Fruit fly (Drosophila melanogaster) whole organism: Measurements from ENCODE around the gene Larp4B.

Source experiments
- CG8478 ChIP-seq: fragments of >200 bp; optimal IDR thresholded peaks from 2 replicates; lab custom pipeline; 2018; ENCODE audit warnings: inconsistent platforms
- Dll ChIP-seq: fragments of >200 bp; optimal IDR thresholded peaks from 2 replicates; lab custom pipeline; 2017
- EcR ChIP-seq, 2 experiments: fragments of >200 bp; optimal IDR thresholded peaks; 2 replicates each; lab custom pipeline; 2017; ENCODE audit warnings: missing biosample characterization in 2 of 2, missing genetic modification characterization in 2 of 2, missing genetic modification reagents in 2 of 2
- pan ChIP-seq: fragments of >200 bp; optimal IDR thresholded peaks from 2 replicates; lab custom pipeline; 2017
- psq ChIP-seq: fragments of >200 bp; optimal IDR thresholded peaks from 2 replicates; lab custom pipeline; 2017
- usp ChIP-seq: fragments of >200 bp; optimal IDR thresholded peaks from 2 replicates; lab custom pipeline; 2017; ENCODE audit warnings: missing biosample characterization, missing genetic modification characterization, mixed read lengths

Gene Larp4B

dm6 chr3L:3225769-3226457 is 1.3 kb downstream of the Larp4B start:
- peak; percentile 99 for TF ChIP-seq Dll
- peak; percentile 53 for TF ChIP-seq CG8478 (lab: Kevin White, UChicago)
- TF ChIP-seq pan (lab: Kevin White, UChicago), result no peak

DNA sequence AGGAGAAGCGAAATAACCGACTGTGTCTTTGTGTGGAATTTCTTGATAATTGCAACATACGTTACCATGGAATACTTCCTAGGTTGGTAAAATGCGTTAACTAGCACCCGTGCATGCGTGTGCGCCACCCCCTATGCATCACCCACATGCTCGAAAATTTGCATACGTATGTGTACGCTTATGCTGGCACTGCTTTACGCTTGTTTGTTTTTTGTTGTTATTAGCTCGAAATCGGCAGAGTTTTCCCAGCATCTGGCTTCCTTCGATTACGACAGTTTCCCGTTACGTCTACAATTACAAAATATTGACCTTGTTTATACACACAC is 1.8 kb downstream of the Larp4B start:
- TF ChIP-seq psq, result no peak
- TF ChIP-seq Dll, result no peak
- TF ChIP-seq EcR (GFP tag; optimal IDR thresholded peaks at IDR 0.05; lab: Kevin White, UChicago), result no peak
- no peak for TF ChIP-seq CG8478 (lab: Kevin White, UChicago)
- no peak for TF ChIP-seq usp (GFP tag; lab: Kevin White, UChicago)
- no peak for TF ChIP-seq pan (lab: Kevin White, UChicago)

dm6 chr3L:3236319-3236718 is 11.7 kb downstream of the Larp4B start:
- no peak for TF ChIP-seq psq
- TF ChIP-seq EcR (GFP tag; optimal IDR thresholded peaks at IDR 0.05; lab: Kevin White, UChicago), result no peak

dm6 chr3L:3239033-3239752 is 14.6 kb downstream of the Larp4B start, which contains the start of gene CG17746:
CG17746 (minus strand) TSS chr3L:3239578.
- TF ChIP-seq CG8478 (lab: Kevin White, UChicago) (no peak), EcR (GFP tag; optimal IDR thresholded peaks at IDR 0.05; lab: Kevin White, UChicago) (no peak), psq (no peak), usp (GFP tag; lab: Kevin White, UChicago) (no peak), pan (lab: Kevin White, UChicago) (no peak), Dll (no peak)

DNA sequence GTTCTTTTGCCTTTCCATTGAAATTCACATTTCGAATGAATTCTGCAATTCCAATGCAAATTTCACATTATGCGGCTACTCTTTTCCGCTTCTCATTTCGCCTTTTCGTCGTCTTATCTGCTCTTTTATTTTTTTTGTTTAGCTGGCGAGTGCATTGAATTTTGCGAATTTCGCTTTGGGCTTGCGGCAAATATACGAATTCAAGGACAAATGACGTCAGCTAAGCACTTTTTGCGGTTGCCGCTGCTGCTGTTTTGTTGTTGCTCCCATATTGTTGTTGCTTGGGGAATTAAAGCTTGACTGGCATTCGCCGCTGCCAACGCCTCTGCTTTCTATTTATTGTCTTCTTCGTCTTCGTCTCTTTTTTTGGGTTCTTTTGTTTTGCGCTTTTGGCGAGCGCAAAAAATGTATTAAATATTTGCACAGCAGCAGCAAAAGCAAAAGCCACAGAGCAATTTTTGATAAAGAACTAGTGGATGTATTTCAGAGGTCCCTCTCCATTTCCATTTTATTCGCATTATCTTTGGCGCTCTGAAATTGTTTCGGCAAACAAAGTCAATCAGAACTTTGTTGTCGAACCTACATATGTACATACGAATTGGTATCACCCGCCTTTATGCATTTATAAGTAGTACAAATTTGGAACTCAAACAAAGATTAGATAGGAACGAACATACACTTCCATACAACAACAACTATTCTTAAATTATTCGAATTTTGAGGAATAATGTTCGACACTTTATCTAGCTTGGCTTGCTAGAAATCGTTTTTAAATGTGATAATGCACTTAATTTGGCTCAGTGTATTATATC is 15.4 kb downstream of the Larp4B start:
- TF ChIP-seq usp (GFP tag; lab: Kevin White, UChicago) (no peak), CG8478 (lab: Kevin White, UChicago) (no peak), psq (no peak), EcR (GFP tag; optimal IDR thresholded peaks at IDR 0.05; lab: Kevin White, UChicago) (no peak), pan (lab: Kevin White, UChicago) (no peak)

- TF ChIP-seq usp (GFP tag; lab: Kevin White, UChicago), result no peak
Observed at dm6 chr3L:3240597-3241367, 16.1 kb downstream of the Larp4B start.

DNA sequence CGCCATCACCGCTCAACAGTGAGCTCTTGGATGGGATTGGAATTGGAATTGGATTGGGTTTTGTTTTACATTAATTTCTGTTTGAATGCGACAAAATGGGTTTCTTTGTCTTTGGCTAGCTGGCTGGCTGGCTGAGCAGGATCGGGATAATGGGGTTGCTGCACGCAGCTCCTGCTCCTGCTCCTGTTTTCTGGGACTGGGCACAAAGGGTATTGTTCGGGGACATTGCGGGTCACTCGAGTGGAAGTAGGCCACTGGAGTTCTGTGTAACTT is 16.7 kb downstream of the Larp4B start:
- TF ChIP-seq psq (no peak), EcR (GFP tag; optimal IDR thresholded peaks at IDR 0.05; lab: Kevin White, UChicago) (peak in 1 of 2 experiments; percentile 61)

dm6 chr3L:3242121-3243083 is 17.8 kb downstream of the Larp4B start:
- TF ChIP-seq pan (lab: Kevin White, UChicago) (no peak), usp (GFP tag; lab: Kevin White, UChicago) (no peak), CG8478 (lab: Kevin White, UChicago) (no peak), EcR (GFP tag; optimal IDR thresholded peaks at IDR 0.05; lab: Kevin White, UChicago) (peak; percentile 43 to 69)

dm6 chr3L:3244244-3245144 is 19.9 kb downstream of the Larp4B start, which contains the start of gene CG12078:
CG12078 (minus strand) TSS chr3L:3244294.
- TF ChIP-seq psq, result no peak
- no peak for TF ChIP-seq usp (GFP tag; lab: Kevin White, UChicago)

- TF ChIP-seq usp (GFP tag; lab: Kevin White, UChicago) (no peak), psq (no peak), CG8478 (lab: Kevin White, UChicago) (no peak), EcR (GFP tag; optimal IDR thresholded peaks at IDR 0.05; lab: Kevin White, UChicago) (no peak), pan (lab: Kevin White, UChicago) (no peak), Dll (no peak)
Observed at dm6 chr3L:3245189-3245588, 20.6 kb downstream of the Larp4B start.
